Fruit fly (Drosophila melanogaster): ENCODE data around the gene CG32645.

The CG32645 gene

dm6 chrX:13143100-13143499, 4.1 kb downstream of the CG32645 start:
- TF ChIP-seq CrebA (GFP tag; optimal IDR thresholded peaks at IDR 0.05; ENCODE audit: borderline replicate concordance) (no peak), GATAd (GFP tag; optimal IDR thresholded peaks at IDR 0.05) (no peak), N (GFP tag; optimal IDR thresholded peaks at IDR 0.05) (no peak), brk (GFP tag; optimal IDR thresholded peaks at IDR 0.05) (no peak), usp (GFP tag; optimal IDR thresholded peaks at IDR 0.05) (no peak), OdsH (GFP tag; optimal IDR thresholded peaks at IDR 0.05) (peak; percentile 27), Dif (GFP tag; optimal IDR thresholded peaks at IDR 0.05; ENCODE audit: partially characterized antibody) (no peak), br (GFP tag; optimal IDR thresholded peaks at IDR 0.05) (peak; percentile 6), Myc (optimal IDR thresholded peaks at IDR 0.05) (no peak), sage (GFP tag; optimal IDR thresholded peaks at IDR 0.05) (no peak), sv (GFP tag; optimal IDR thresholded peaks at IDR 0.05) (no peak), HLH106 (tag; optimal IDR thresholded peaks at IDR 0.05) (peak; percentile 52), lola (GFP tag; optimal IDR thresholded peaks at IDR 0.05) (no peak), dsf (GFP tag; optimal IDR thresholded peaks at IDR 0.05; ENCODE audit: borderline replicate concordance) (no peak), Dfd (GFP tag; optimal IDR thresholded peaks at IDR 0.05) (no peak), foxo (GFP tag; optimal IDR thresholded peaks at IDR 0.05) (peak in 1 of 2 experiments; percentile 50), h (GFP tag; optimal IDR thresholded peaks at IDR 0.05) (peak; percentile 53), woc (GFP tag; optimal IDR thresholded peaks at IDR 0.05) (no peak), rgr (GFP tag; optimal IDR thresholded peaks at IDR 0.05) (peak; percentile 44), Mio (GFP tag; optimal IDR thresholded peaks at IDR 0.05) (no peak), Hr83 (GFP tag; optimal IDR thresholded peaks at IDR 0.05; ENCODE audit: poor library complexity, severe bottlenecking) (no peak), Hr78 (GFP tag; optimal IDR thresholded peaks at IDR 0.05) (no peak), jim (GFP tag; optimal IDR thresholded peaks at IDR 0.05) (no peak), dmrt93B (GFP tag; optimal IDR thresholded peaks at IDR 0.05) (no peak), CG32264 (GFP tag; optimal IDR thresholded peaks at IDR 0.05) (no peak), Vsx2 (GFP tag; optimal IDR thresholded peaks at IDR 0.05; ENCODE audit: partially characterized antibody) (no peak), Rel (GFP tag; optimal IDR thresholded peaks at IDR 0.05) (no peak), Rel (tag; optimal IDR thresholded peaks at IDR 0.05) (no peak), pan (optimal IDR thresholded peaks at IDR 0.05) (no peak), dl (GFP tag; optimal IDR thresholded peaks at IDR 0.05; ENCODE audit: insufficient read depth in 1 of 2, partially characterized antibody in 2 of 2) (no peak), tai (GFP tag; optimal IDR thresholded peaks at IDR 0.05) (no peak), Jra (GFP tag; optimal IDR thresholded peaks at IDR 0.05) (no peak), Hnf4 (GFP tag; optimal IDR thresholded peaks at IDR 0.05) (peak; percentile 18), CG9705 (GFP tag; optimal IDR thresholded peaks at IDR 0.05) (no peak), Sp1 (GFP tag; optimal IDR thresholded peaks at IDR 0.05) (peak; percentile 58), fru (GFP tag; optimal IDR thresholded peaks at IDR 0.05) (peak; percentile 46), psq (GFP tag; optimal IDR thresholded peaks at IDR 0.05) (peak; percentile 18), Abd-B (GFP tag; optimal IDR thresholded peaks at IDR 0.05) (no peak), ey (GFP tag; optimal IDR thresholded peaks at IDR 0.05) (peak; percentile 24)

- no peak for TF ChIP-seq dmrt93B (GFP tag; optimal IDR thresholded peaks at IDR 0.05)
- TF ChIP-seq tai (GFP tag; optimal IDR thresholded peaks at IDR 0.05) = no peak
- TF ChIP-seq br (GFP tag; optimal IDR thresholded peaks at IDR 0.05) = no peak
- TF ChIP-seq CG32264 (GFP tag; optimal IDR thresholded peaks at IDR 0.05) = no peak
- no peak for TF ChIP-seq pan (optimal IDR thresholded peaks at IDR 0.05)
- no peak for TF ChIP-seq h (GFP tag; optimal IDR thresholded peaks at IDR 0.05)
- TF ChIP-seq Jra (GFP tag; optimal IDR thresholded peaks at IDR 0.05) = no peak
- no peak for TF ChIP-seq HLH106 (tag; optimal IDR thresholded peaks at IDR 0.05)
- TF ChIP-seq Hr78 (GFP tag; optimal IDR thresholded peaks at IDR 0.05) = no peak
- no peak for TF ChIP-seq Mio (GFP tag; optimal IDR thresholded peaks at IDR 0.05)
These were observed 6.9 kb downstream of the CG32645 start for dm6 chrX:13145858-13146257.

- TF ChIP-seq N (GFP tag; optimal IDR thresholded peaks at IDR 0.05) (no peak), HLH106 (tag; optimal IDR thresholded peaks at IDR 0.05) (no peak), ey (GFP tag; optimal IDR thresholded peaks at IDR 0.05) (no peak), pan (optimal IDR thresholded peaks at IDR 0.05) (no peak), usp (GFP tag; optimal IDR thresholded peaks at IDR 0.05) (no peak), Dif (GFP tag; optimal IDR thresholded peaks at IDR 0.05; ENCODE audit: partially characterized antibody) (no peak), dmrt93B (GFP tag; optimal IDR thresholded peaks at IDR 0.05) (no peak), Jra (GFP tag; optimal IDR thresholded peaks at IDR 0.05) (no peak), Hr78 (GFP tag; optimal IDR thresholded peaks at IDR 0.05) (no peak)
These were observed 10.1 kb downstream of the CG32645 start for dm6 chrX:13149083-13149482.
